Worm (Caenorhabditis elegans) whole organism, L3 larva: Measurements from ENCODE around the gene chil-19.

Experiments used
- R02D3.7 ChIP-seq: fragments of 150-350 bp; optimal IDR thresholded peaks from 2 replicates; lab custom pipeline; 2014; ENCODE audit warnings: missing biosample characterization, missing genetic modification characterization
- ZK546.5 ChIP-seq: sonication (generic microtip); optimal IDR thresholded peaks from 2 replicates; lab custom pipeline; 2017; ENCODE audit warnings: missing biosample characterization, missing genetic modification characterization
- aly-2 ChIP-seq: fragments of 150-350 bp; optimal IDR thresholded peaks from 2 replicates; lab custom pipeline; 2014; ENCODE audit warnings: missing biosample characterization, missing genetic modification characterization
- ama-1 ChIP-seq: fragments of 150-350 bp; optimal IDR thresholded peaks from 2 replicates; lab custom pipeline; 2018
- ceh-16 ChIP-seq: sonication (generic microtip); optimal IDR thresholded peaks from 2 replicates; lab custom pipeline; 2017; ENCODE audit warnings: missing biosample characterization, missing genetic modification characterization
- ceh-82 ChIP-seq: fragments of 150-350 bp; optimal IDR thresholded peaks from 2 replicates; lab custom pipeline; 2014; ENCODE audit warnings: missing biosample characterization, missing genetic modification characterization
- ceh-9 ChIP-seq: sonication (generic microtip); optimal IDR thresholded peaks from 2 replicates; lab custom pipeline; 2018; ENCODE audit warnings: missing biosample characterization, missing genetic modification characterization
- egl-27 ChIP-seq: sonication (generic microtip); optimal IDR thresholded peaks from 4 replicates; lab custom pipeline; 2017; ENCODE audit warnings: missing biosample characterization, missing genetic modification reagents, missing genetic modification characterization
- egl-5 ChIP-seq: fragments of 150-350 bp; optimal IDR thresholded peaks from 2 replicates; lab custom pipeline; 2017; ENCODE audit warnings: missing biosample characterization, missing genetic modification reagents, missing genetic modification characterization, inconsistent platforms
- elt-2 ChIP-seq: sonication (generic microtip); optimal IDR thresholded peaks from 2 replicates; lab custom pipeline; 2016; ENCODE audit warnings: missing genetic modification reagents, mild to moderate bottlenecking, missing genetic modification characterization, missing compliant biosample characterization
- elt-3 ChIP-seq, 3 experiments: fragments of 150-350 bp in 1 of 3; sonication (generic microtip) in 2 of 3; optimal IDR thresholded peaks; 2 replicates in 2 of 3; 4 replicates in 1 of 3; lab custom pipeline; 2014 to 2017; ENCODE audit warnings: missing biosample characterization in 3 of 3, missing genetic modification characterization in 3 of 3
- fkh-10 ChIP-seq: sonication (generic microtip); optimal IDR thresholded peaks from 2 replicates; lab custom pipeline; 2017; ENCODE audit warnings: missing biosample characterization, missing genetic modification reagents, missing genetic modification characterization
- fkh-2 ChIP-seq: fragments of 150-350 bp; optimal IDR thresholded peaks from 2 replicates; lab custom pipeline; 2014; ENCODE audit warnings: missing biosample characterization, missing genetic modification reagents, missing genetic modification characterization
- fos-1 ChIP-seq: fragments of 150-350 bp; optimal IDR thresholded peaks from 2 replicates; lab custom pipeline; 2014; ENCODE audit warnings: missing biosample characterization, missing genetic modification characterization
- hmg-11 ChIP-seq: sonication (generic microtip); optimal IDR thresholded peaks from 2 replicates; lab custom pipeline; 2016; ENCODE audit warnings: missing genetic modification characterization, missing compliant biosample characterization
- jun-1 ChIP-seq: fragments of 150-350 bp; optimal IDR thresholded peaks from 2 replicates; lab custom pipeline; 2014; ENCODE audit warnings: missing biosample characterization, missing genetic modification reagents, missing genetic modification characterization
- lin-39 ChIP-seq: fragments of 150-350 bp; optimal IDR thresholded peaks from 2 replicates; lab custom pipeline; 2018; ENCODE audit warnings: missing biosample characterization, missing genetic modification reagents, missing genetic modification characterization
- mml-1 ChIP-seq: fragments of 150-350 bp; sonication (generic microtip); optimal IDR thresholded peaks from 3 replicates; lab custom pipeline; 2014; ENCODE audit warnings: missing biosample characterization, missing genetic modification characterization
- nfya-1 ChIP-seq: sonication (generic microtip); optimal IDR thresholded peaks from 2 replicates; lab custom pipeline; 2017; ENCODE audit warnings: missing genetic modification characterization, mild to moderate bottlenecking, missing compliant biosample characterization, antibody characterized with exemption, moderate library complexity; ENCODE audit not compliant: insufficient read depth
- nhr-11 ChIP-seq: fragments of 150-350 bp; optimal IDR thresholded peaks from 2 replicates; lab custom pipeline; 2014; ENCODE audit warnings: missing biosample characterization, missing genetic modification characterization
- nhr-12 ChIP-seq: fragments of 150-350 bp; optimal IDR thresholded peaks from 2 replicates; lab custom pipeline; 2014; ENCODE audit warnings: missing biosample characterization, missing genetic modification characterization
- nhr-25 ChIP-seq: sonication (generic microtip); optimal IDR thresholded peaks from 2 replicates; lab custom pipeline; 2017; ENCODE audit warnings: missing biosample characterization, missing genetic modification characterization
- nhr-28 ChIP-seq: fragments of 150-350 bp; optimal IDR thresholded peaks from 2 replicates; lab custom pipeline; 2014; ENCODE audit warnings: missing biosample characterization, missing genetic modification characterization
- nhr-43 ChIP-seq: sonication (generic microtip); optimal IDR thresholded peaks from 2 replicates; lab custom pipeline; 2016; ENCODE audit warnings: mild to moderate bottlenecking, missing genetic modification characterization, missing compliant biosample characterization; ENCODE audit not compliant: poor library complexity, severe bottlenecking
- nhr-76 ChIP-seq: fragments of 150-350 bp; sonication (generic microtip); optimal IDR thresholded peaks from 5 replicates; lab custom pipeline; 2014; ENCODE audit warnings: missing biosample characterization, missing genetic modification characterization
- pha-4 ChIP-seq: fragments of 150-350 bp; optimal IDR thresholded peaks from 2 replicates; lab custom pipeline; 2014; ENCODE audit warnings: missing biosample characterization, missing genetic modification reagents, missing genetic modification characterization
- pqm-1 ChIP-seq: fragments of 150-350 bp; optimal IDR thresholded peaks from 2 replicates; lab custom pipeline; 2017; ENCODE audit warnings: missing biosample characterization, missing genetic modification characterization, inconsistent platforms
- skn-1 ChIP-seq: fragments of 150-350 bp; optimal IDR thresholded peaks from 2 replicates; lab custom pipeline; 2014; ENCODE audit warnings: missing biosample characterization, missing genetic modification characterization
- snpc-4 ChIP-seq: fragments of 150-350 bp; optimal IDR thresholded peaks from 2 replicates; lab custom pipeline; 2014; ENCODE audit warnings: missing biosample characterization, missing genetic modification characterization
- unc-39 ChIP-seq: sonication (generic microtip); optimal IDR thresholded peaks from 4 replicates; lab custom pipeline; 2017; ENCODE audit warnings: missing biosample characterization, missing genetic modification characterization
- unc-62 ChIP-seq: fragments of 150-350 bp; sonication (generic microtip); optimal IDR thresholded peaks from 4 replicates; lab custom pipeline; 2014; ENCODE audit warnings: missing biosample characterization, missing genetic modification reagents, missing genetic modification characterization
- zag-1 ChIP-seq: fragments of 150-350 bp; optimal IDR thresholded peaks from 2 replicates; lab custom pipeline; 2014; ENCODE audit warnings: missing biosample characterization, missing genetic modification characterization
- ztf-11 ChIP-seq: fragments of 150-350 bp; optimal IDR thresholded peaks from 2 replicates; lab custom pipeline; 2014; ENCODE audit warnings: missing biosample characterization, missing genetic modification characterization
- ztf-4 ChIP-seq: fragments of 150-350 bp; optimal IDR thresholded peaks from 2 replicates; lab custom pipeline; 2014; ENCODE audit warnings: missing biosample characterization, missing genetic modification characterization

Gene chil-19

DNA sequence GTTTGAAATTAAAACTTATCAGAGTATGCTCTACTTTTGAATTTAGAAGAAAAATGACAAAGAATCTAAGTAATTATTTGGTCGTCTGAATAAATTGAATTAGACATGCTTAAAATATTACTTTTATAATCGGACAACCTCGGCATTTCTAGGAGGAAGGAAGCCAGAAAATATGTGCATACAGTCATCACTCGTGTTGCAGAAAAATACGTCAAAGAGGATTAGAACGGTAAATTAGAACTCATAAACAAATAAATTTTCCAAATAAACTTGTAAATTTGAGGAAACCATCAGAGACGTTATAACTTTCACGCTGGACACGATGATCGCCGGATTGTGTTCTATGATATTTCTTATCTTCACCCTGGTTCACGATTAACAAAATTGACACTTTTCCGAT is at the start of gene chil-19:
Gene chil-19, minus strand, starts transcription at position 101 of the 400 bp plus-strand sequence.
- TF ChIP-seq ZK546.5 (no peak), ama-1 (lab: Kevin White, UChicago) (no peak), nhr-25 (tag; lab: Kevin White, UChicago) (no peak), egl-27 (tag; lab: Kevin White, UChicago) (no peak)

- TF ChIP-seq ama-1 (lab: Kevin White, UChicago), result no peak
- TF ChIP-seq R02D3.7 (tag; lab: Kevin White, UChicago), result no peak
- no peak for TF ChIP-seq ztf-11 (tag; lab: Kevin White, UChicago)
- TF ChIP-seq jun-1 (tag; lab: Kevin White, UChicago), result peak; percentile 78
- TF ChIP-seq pha-4 (tag; lab: Kevin White, UChicago), result peak; percentile 68
- peak; percentile 78 for TF ChIP-seq pqm-1 (tag; lab: Kevin White, UChicago)
- TF ChIP-seq aly-2, result no peak
- no peak for TF ChIP-seq fkh-2 (tag; lab: Kevin White, UChicago)
- TF ChIP-seq elt-3 (tag; optimal IDR thresholded peaks at IDR 0.05; lab: Kevin White, UChicago), result no peak
- no peak for TF ChIP-seq unc-39 (tag; lab: Kevin White, UChicago)
- TF ChIP-seq snpc-4, result no peak
- no peak for TF ChIP-seq ceh-9 (tag; lab: Kevin White, UChicago)
- TF ChIP-seq nhr-43, result no peak
- no peak for TF ChIP-seq nhr-12 (tag; lab: Kevin White, UChicago)
- TF ChIP-seq elt-2 (tag; lab: Kevin White, UChicago), result peak; percentile 98
These were observed 47.8 kb upstream of the chil-19 start for ce11 chrII:9501955-9502354.

ce11 chrII:9500926-9501325 is 46.7 kb upstream of the chil-19 start:
- TF ChIP-seq fkh-2 (tag; lab: Kevin White, UChicago) (no peak), pha-4 (tag; lab: Kevin White, UChicago) (peak; percentile 76), pqm-1 (tag; lab: Kevin White, UChicago) (peak; percentile 99), elt-2 (tag; lab: Kevin White, UChicago) (peak; percentile 99), hmg-11 (tag; lab: Kevin White, UChicago) (no peak), jun-1 (tag; lab: Kevin White, UChicago) (peak; percentile 60), nhr-12 (tag; lab: Kevin White, UChicago) (no peak)

DNA sequence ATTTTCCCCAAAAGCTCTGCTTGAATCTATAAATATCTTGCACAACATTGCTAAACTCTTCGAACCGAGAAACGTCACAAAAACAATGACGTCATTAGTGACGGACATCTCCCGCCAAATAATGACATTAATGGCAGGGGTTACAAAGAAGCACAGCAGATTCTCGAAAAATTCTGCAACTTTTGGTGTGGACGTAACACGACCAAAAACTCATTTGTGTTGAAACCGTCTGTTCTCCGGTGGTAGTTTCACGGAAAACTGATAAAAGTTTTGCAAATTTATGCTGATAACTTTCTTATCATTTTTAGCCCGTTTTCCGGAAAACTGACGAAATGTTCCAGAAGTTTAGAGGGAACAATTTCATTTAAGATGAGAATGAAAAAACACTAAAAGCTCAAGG is 44.4 kb upstream of the chil-19 start:
- TF ChIP-seq pqm-1 (tag; lab: Kevin White, UChicago) (peak; percentile 42), nhr-76 (tag; lab: Kevin White, UChicago) (no peak), elt-2 (tag; lab: Kevin White, UChicago) (peak; percentile 79)

DNA sequence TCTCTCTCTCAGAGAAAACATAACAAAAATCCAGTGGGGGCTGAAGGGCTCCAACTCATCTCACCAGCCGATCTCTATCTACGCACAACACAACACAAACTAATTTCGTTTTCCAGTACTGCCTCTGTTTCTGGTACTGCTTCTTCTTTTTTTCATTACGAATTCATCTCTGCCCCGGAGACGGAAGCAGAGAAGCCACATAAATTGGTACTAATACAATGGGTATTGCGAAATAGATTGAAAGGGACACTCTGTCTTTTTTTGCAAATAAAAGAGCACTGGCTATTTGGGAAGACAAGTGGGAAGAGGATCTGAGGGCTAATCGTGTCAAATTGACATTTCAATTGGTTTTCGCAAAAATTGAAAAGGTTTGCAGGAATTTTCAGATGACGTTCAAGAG is 43.1 kb upstream of the chil-19 start:
- peak; percentile 27 for TF ChIP-seq nfya-1 (tag; lab: Kevin White, UChicago)
- no peak for TF ChIP-seq unc-62 (GFP tag; lab: Kevin White, UChicago)

ce11 chrII:9493242-9494058 is 39.2 kb upstream of the chil-19 start:
- no peak for TF ChIP-seq zag-1
- peak; percentile 24 for TF ChIP-seq mml-1
- TF ChIP-seq nhr-43, result peak; percentile 42
- no peak for TF ChIP-seq nhr-11 (tag; lab: Kevin White, UChicago)
- TF ChIP-seq ceh-16 (tag; lab: Kevin White, UChicago), result no peak

DNA sequence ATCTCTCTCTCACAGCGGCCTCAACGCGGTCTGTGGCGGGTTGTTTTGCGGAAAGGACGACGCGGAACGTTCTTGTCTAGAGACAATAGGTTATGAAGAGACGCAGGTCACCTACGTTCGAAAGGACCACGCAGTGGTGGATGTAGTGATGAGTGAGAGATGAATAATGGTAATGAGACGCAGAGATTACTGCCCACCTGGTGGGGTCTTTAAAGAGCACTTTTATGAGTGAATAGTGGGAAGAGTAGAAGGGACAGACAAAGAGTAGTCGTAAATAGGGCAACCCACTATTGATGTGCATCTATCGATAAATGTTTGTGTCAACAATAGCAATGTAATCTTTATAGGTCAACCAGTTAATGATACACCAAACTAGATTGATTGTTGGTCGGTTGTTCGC is 36.8 kb upstream of the chil-19 start:
- TF ChIP-seq nhr-43, result no peak
- no peak for TF ChIP-seq ceh-9 (tag; lab: Kevin White, UChicago)
- TF ChIP-seq nhr-28 (tag; lab: Kevin White, UChicago), result no peak
- TF ChIP-seq pha-4 (tag; lab: Kevin White, UChicago), result peak; percentile 40
- no peak for TF ChIP-seq ceh-82
- no peak for TF ChIP-seq ztf-11 (tag; lab: Kevin White, UChicago)
- TF ChIP-seq zag-1, result no peak
- TF ChIP-seq snpc-4, result no peak
- TF ChIP-seq R02D3.7 (tag; lab: Kevin White, UChicago), result no peak
- peak; percentile 19 for TF ChIP-seq hmg-11 (tag; lab: Kevin White, UChicago)
- no peak for TF ChIP-seq ztf-4
- peak; percentile 8 for TF ChIP-seq lin-39
- TF ChIP-seq fkh-10 (GFP tag; lab: Kevin White, UChicago), result no peak
- TF ChIP-seq mml-1, result no peak
- no peak for TF ChIP-seq skn-1 (tag; lab: Kevin White, UChicago)
- no peak for TF ChIP-seq nhr-11 (tag; lab: Kevin White, UChicago)
- no peak for TF ChIP-seq nhr-76 (tag; lab: Kevin White, UChicago)
- no peak for TF ChIP-seq egl-5 (tag; lab: Kevin White, UChicago)
- no peak for TF ChIP-seq fos-1 (tag; lab: Kevin White, UChicago)
- no peak for TF ChIP-seq fkh-2 (tag; lab: Kevin White, UChicago)
